Worm (Caenorhabditis elegans) whole organism, L2 larva: ENCODE results near the gene nrx-1.

Experiments
- C34F6.9 ChIP-seq: fragments of 150-350 bp; optimal IDR thresholded peaks from 2 replicates; lab custom pipeline; 2014; ENCODE audit warnings: missing biosample characterization, missing genetic modification characterization
- ZK546.5 ChIP-seq: sonication (generic microtip); optimal IDR thresholded peaks from 2 replicates; lab custom pipeline; 2017; ENCODE audit warnings: missing biosample characterization, missing genetic modification characterization
- alr-1 ChIP-seq: fragments of 150-350 bp; optimal IDR thresholded peaks from 2 replicates; lab custom pipeline; 2014; ENCODE audit warnings: missing biosample characterization, missing genetic modification characterization
- ama-1 ChIP-seq: fragments of 150-350 bp; optimal IDR thresholded peaks from 2 replicates; lab custom pipeline; 2018; ENCODE audit warnings: inconsistent platforms
- ceh-82 ChIP-seq: fragments of 150-350 bp; optimal IDR thresholded peaks from 2 replicates; lab custom pipeline; 2014; ENCODE audit warnings: missing biosample characterization, missing genetic modification characterization
- elt-1 ChIP-seq: fragments of 150-350 bp; optimal IDR thresholded peaks from 2 replicates; lab custom pipeline; 2014; ENCODE audit warnings: missing biosample characterization, missing genetic modification characterization
- fos-1 ChIP-seq: fragments of 150-350 bp; optimal IDR thresholded peaks from 2 replicates; lab custom pipeline; 2014; ENCODE audit warnings: missing biosample characterization, missing genetic modification characterization
- gmeb-1 ChIP-seq: fragments of 150-350 bp; optimal IDR thresholded peaks from 2 replicates; lab custom pipeline; 2014; ENCODE audit warnings: missing biosample characterization, missing genetic modification characterization
- lsy-2 ChIP-seq, 2 experiments: fragments of 150-350 bp in 1 of 2; sonication (generic microtip) in 1 of 2; optimal IDR thresholded peaks; 2 replicates each; lab custom pipeline; 2014 to 2017; ENCODE audit warnings: missing biosample characterization in 2 of 2, missing genetic modification characterization in 2 of 2
- mab-5 ChIP-seq: fragments of 150-350 bp; optimal IDR thresholded peaks from 2 replicates; lab custom pipeline; 2014; ENCODE audit warnings: missing biosample characterization, missing genetic modification characterization
- nhr-12 ChIP-seq: fragments of 150-350 bp; optimal IDR thresholded peaks from 2 replicates; lab custom pipeline; 2014; ENCODE audit warnings: missing biosample characterization, missing genetic modification characterization
- nhr-129 ChIP-seq: fragments of 150-350 bp; optimal IDR thresholded peaks from 2 replicates; lab custom pipeline; 2014; ENCODE audit warnings: missing biosample characterization, missing genetic modification characterization
- nhr-21 ChIP-seq: fragments of 150-350 bp; optimal IDR thresholded peaks from 2 replicates; lab custom pipeline; 2014; ENCODE audit warnings: missing biosample characterization, missing genetic modification characterization
- nhr-23 ChIP-seq: fragments of 150-350 bp; optimal IDR thresholded peaks from 2 replicates; lab custom pipeline; 2014; ENCODE audit warnings: missing biosample characterization, missing genetic modification reagents, missing genetic modification characterization
- nhr-237 ChIP-seq: fragments of 150-350 bp; optimal IDR thresholded peaks from 2 replicates; lab custom pipeline; 2014; ENCODE audit warnings: missing biosample characterization, missing genetic modification characterization
- nhr-25 ChIP-seq: fragments of 150-350 bp; sonication (generic microtip); optimal IDR thresholded peaks from 3 replicates; lab custom pipeline; 2014; ENCODE audit warnings: missing biosample characterization, missing genetic modification characterization
- nhr-6 ChIP-seq: fragments of 150-350 bp; optimal IDR thresholded peaks from 2 replicates; lab custom pipeline; 2014; ENCODE audit warnings: missing biosample characterization, missing genetic modification characterization
- nhr-77 ChIP-seq: fragments of 150-350 bp; optimal IDR thresholded peaks from 2 replicates; lab custom pipeline; 2014; ENCODE audit warnings: missing biosample characterization, missing genetic modification characterization
- peb-1 ChIP-seq: fragments of 150-350 bp; optimal IDR thresholded peaks from 2 replicates; lab custom pipeline; 2014; ENCODE audit warnings: missing biosample characterization, missing genetic modification characterization
- skn-1 ChIP-seq: sonication (generic microtip); optimal IDR thresholded peaks from 2 replicates; lab custom pipeline; 2017; ENCODE audit warnings: missing biosample characterization, missing genetic modification characterization
- sma-3 ChIP-seq: sonication (generic microtip); optimal IDR thresholded peaks from 2 replicates; lab custom pipeline; 2016; ENCODE audit warnings: missing genetic modification reagents, missing genetic modification characterization, missing compliant biosample characterization
- snpc-4 ChIP-seq: fragments of 150-350 bp; optimal IDR thresholded peaks from 2 replicates; lab custom pipeline; 2014; ENCODE audit warnings: missing biosample characterization, missing genetic modification characterization
- unc-62 ChIP-seq: fragments of 150-350 bp; optimal IDR thresholded peaks from 2 replicates; lab custom pipeline; 2014; ENCODE audit warnings: missing biosample characterization, missing genetic modification reagents, missing genetic modification characterization
- zag-1 ChIP-seq: fragments of 150-350 bp; optimal IDR thresholded peaks from 2 replicates; lab custom pipeline; 2014; ENCODE audit warnings: missing biosample characterization, missing genetic modification characterization
- ztf-1 ChIP-seq: fragments of 200-800 bp; sonication (Bioruptor generic); conservative IDR thresholded peaks from 2 replicates; pipeline ENCODE4 v1.3.6; 2022; ENCODE audit warnings: missing genetic modification characterization, missing compliant biosample characterization
- ztf-11 ChIP-seq: sonication (generic microtip); optimal IDR thresholded peaks from 2 replicates; lab custom pipeline; 2017; ENCODE audit warnings: missing biosample characterization, missing genetic modification characterization

The nrx-1 gene

ce11 chrV:10896295-10896694 is 71.5 kb downstream of the nrx-1 start, which contains the start of gene F32D8.13:
F32D8.13 (minus strand) TSS chrV:10896543.
- TF ChIP-seq nhr-237 (no peak), ztf-11 (tag; lab: Kevin White, UChicago) (no peak), mab-5 (no peak), C34F6.9 (tag; lab: Kevin White, UChicago) (no peak), sma-3 (GFP tag; lab: Kevin White, UChicago) (no peak), ceh-82 (tag; lab: Kevin White, UChicago) (no peak), nhr-129 (no peak), lsy-2 (tag; optimal IDR thresholded peaks at IDR 0.05; lab: Kevin White, UChicago) (peak in 1 of 2 experiments; percentile 0), ZK546.5 (tag; lab: Kevin White, UChicago) (peak; percentile 10), zag-1 (tag; lab: Kevin White, UChicago) (no peak), snpc-4 (tag; lab: Kevin White, UChicago) (no peak), elt-1 (no peak), nhr-6 (tag; lab: Kevin White, UChicago) (no peak), ama-1 (peak; percentile 56), alr-1 (tag; lab: Kevin White, UChicago) (no peak), fos-1 (tag; lab: Kevin White, UChicago) (no peak), peb-1 (tag; lab: Kevin White, UChicago) (no peak), unc-62 (GFP tag; lab: Kevin White, UChicago) (no peak), nhr-12 (tag; lab: Kevin White, UChicago) (no peak), ztf-1 (no peak), gmeb-1 (tag; lab: Kevin White, UChicago) (peak; percentile 0), skn-1 (tag; lab: Kevin White, UChicago) (no peak), nhr-77 (tag; lab: Kevin White, UChicago) (no peak), nhr-25 (tag; lab: Kevin White, UChicago) (peak; percentile 17), nhr-23 (no peak), nhr-21 (tag; lab: Kevin White, UChicago) (no peak)
